Worm (Caenorhabditis elegans): ENCODE results near the gene nhr-67.

The nhr-67 gene

DNA sequence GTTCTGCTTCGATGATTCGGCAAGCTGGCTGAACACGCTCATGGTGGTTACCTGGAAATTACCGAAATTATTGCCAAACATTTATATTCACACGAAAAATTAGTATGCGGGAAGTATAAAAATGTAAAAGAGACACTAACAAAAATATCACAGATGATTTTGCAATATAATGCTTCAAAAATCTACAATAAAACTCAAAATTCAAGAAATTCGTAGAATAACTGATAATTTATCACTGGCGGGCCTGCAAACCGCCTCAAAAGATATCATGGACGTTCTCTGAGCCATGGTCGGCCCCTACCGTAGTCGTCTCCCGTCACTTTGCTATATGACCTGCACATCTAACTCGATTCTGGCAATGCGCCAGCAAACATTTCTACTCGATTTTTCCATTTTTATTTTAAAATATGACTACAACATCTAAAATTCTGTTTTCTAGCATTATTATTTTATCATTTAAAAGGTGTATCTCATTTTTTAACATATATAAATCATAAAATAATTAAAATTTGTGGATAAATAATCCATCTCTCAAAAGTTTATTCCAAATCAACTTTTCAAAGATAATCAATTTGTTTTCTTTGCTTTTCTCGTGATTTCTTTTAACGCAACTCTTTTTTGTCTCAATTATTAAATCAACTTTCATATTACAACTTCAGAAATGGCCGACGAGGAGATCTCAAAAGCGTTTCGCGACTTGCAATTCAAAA, 19.9 kb upstream of the nhr-67 start, which contains the start of the genes F01G4.6 and pfd-1 (continued):
- TF ChIP-seq efl-1 (optimal IDR thresholded peaks at IDR 0.05) (peak; percentile 89 to 92), efl-1 (GFP tag; optimal IDR thresholded peaks at IDR 0.05 in 1 of 2) (peak; percentile 81 to 98), ceh-88 (GFP tag; IDR thresholded peaks at IDR 0.05) (peak; percentile 91), Y116A8C.19 (tag; optimal IDR thresholded peaks at IDR 0.05; ENCODE audit: borderline replicate concordance) (no peak), ceh-8 (GFP tag; optimal IDR thresholded peaks at IDR 0.05) (peak; percentile 88), nhr-85 (tag) (peak; percentile 96), lin-35 (GFP tag; optimal IDR thresholded peaks at IDR 0.05) (peak; percentile 87 to 91), tbx-2 (tag; optimal IDR thresholded peaks at IDR 0.05) (peak; percentile 93), sptf-1 (tag; optimal IDR thresholded peaks at IDR 0.05) (no peak), C04F5.9 (tag; optimal IDR thresholded peaks at IDR 0.05) (peak; percentile 83), unc-98 (GFP tag; IDR thresholded peaks at IDR 0.05) (no peak; the same call in 1 of the 2 replicates), nhr-71 (tag; optimal IDR thresholded peaks at IDR 0.05) (peak; percentile 97), sox-4 (tag; optimal IDR thresholded peaks at IDR 0.05) (peak; percentile 68), elt-2 (tag; optimal IDR thresholded peaks at IDR 0.05) (peak; percentile 84), ztf-11 (tag; optimal IDR thresholded peaks at IDR 0.05) (peak in 1 of 2 experiments; percentile 81), aly-2 (tag; optimal IDR thresholded peaks at IDR 0.05) (peak; percentile 86), C16A3.4 (tag; optimal IDR thresholded peaks at IDR 0.05) (peak; percentile 95), dpl-1 (GFP tag; optimal IDR thresholded peaks at IDR 0.05) (peak; percentile 83 to 86 (median 86)), nhr-11 (tag; optimal IDR thresholded peaks at IDR 0.05) (peak; percentile 90), dsc-1 (tag; optimal IDR thresholded peaks at IDR 0.05) (peak; percentile 98), pqm-1 (tag; optimal IDR thresholded peaks at IDR 0.05) (no peak), tlp-1 (tag; optimal IDR thresholded peaks at IDR 0.05) (no peak), nhr-19 (GFP tag; conservative IDR thresholded peaks at IDR 0.05) (peak; percentile 100), mdl-1 (tag; optimal IDR thresholded peaks at IDR 0.05) (peak in 1 of 2 experiments; percentile 82), nhr-237 (tag; optimal IDR thresholded peaks at IDR 0.05) (peak; percentile 85), skn-1 (tag; optimal IDR thresholded peaks at IDR 0.05) (peak; percentile 88), pax-3 (tag; optimal IDR thresholded peaks at IDR 0.05) (peak; percentile 91), rnt-1 (tag; optimal IDR thresholded peaks at IDR 0.05) (peak; percentile 93), lin-14 (GFP tag; optimal IDR thresholded peaks at IDR 0.05) (peak; percentile 96), grh-1 (GFP tag; IDR thresholded peaks at IDR 0.05) (peak; percentile 84), aha-1 (tag; optimal IDR thresholded peaks at IDR 0.05) (peak; percentile 37), elt-3 (tag; optimal IDR thresholded peaks at IDR 0.05) (peak; percentile 23 to 94 (median 83)), alr-1 (tag; optimal IDR thresholded peaks at IDR 0.05; ENCODE audit: borderline replicate concordance) (no peak), zag-1 (tag; optimal IDR thresholded peaks at IDR 0.05) (peak; percentile 97), egl-27 (tag; optimal IDR thresholded peaks at IDR 0.05) (no peak), nhr-47 (tag; optimal IDR thresholded peaks at IDR 0.05) (peak; percentile 96), nhr-28 (tag; optimal IDR thresholded peaks at IDR 0.05) (no peak), unc-86 (tag; optimal IDR thresholded peaks at IDR 0.05) (peak; percentile 86), lir-3 (tag; optimal IDR thresholded peaks at IDR 0.05; ENCODE audit: poor library complexity) (peak; percentile 84), fkh-10 (GFP tag; optimal IDR thresholded peaks at IDR 0.05) (peak; percentile 89), lsy-2 (tag; optimal IDR thresholded peaks at IDR 0.05) (peak; percentile 99), ztf-4 (tag; optimal IDR thresholded peaks at IDR 0.05) (peak; percentile 89), lin-15B (tag; optimal IDR thresholded peaks at IDR 0.05) (peak; percentile 86), vab-15 (tag; optimal IDR thresholded peaks at IDR 0.05) (peak; percentile 83), swsn-7 (tag; optimal IDR thresholded peaks at IDR 0.05) (peak; percentile 95), mab-9 (GFP tag; IDR thresholded peaks at IDR 0.05) (peak; percentile 82), snpc-4 (tag; optimal IDR thresholded peaks at IDR 0.05) (peak; percentile 80), zip-4 (GFP tag; optimal IDR thresholded peaks at IDR 0.05) (peak; percentile 83), ets-5 (GFP tag; IDR thresholded peaks at IDR 0.05) (no peak), nhr-20 (tag; optimal IDR thresholded peaks at IDR 0.05) (peak; percentile 97)
